Fruit fly (Drosophila melanogaster) whole organism, embryonic: ENCODE data around the gene pnt.

ENCODE experiments used
- ATbp ChIP-seq: fragments of 200-800 bp; sonication (Bioruptor generic); optimal IDR thresholded peaks from 2 replicates; lab custom pipeline; 2017; ENCODE audit warnings: missing biosample characterization, mild to moderate bottlenecking, missing genetic modification characterization, missing genetic modification reagents
- Ada2b ChIP-seq: fragments of 200-800 bp; sonication (Bioruptor generic); IDR thresholded peaks from 2 replicates; pipeline ENCODE4 v1.3.6; 2022; ENCODE audit warnings: missing biosample characterization, missing genetic modification characterization
- Antp ChIP-seq: fragments of 200-800 bp; sonication (Bioruptor generic); optimal IDR thresholded peaks from 3 replicates; lab custom pipeline; 2016; ENCODE audit warnings: missing biosample characterization, missing genetic modification characterization
- Asciz ChIP-seq: fragments of 200-800 bp; sonication (Bioruptor generic); optimal IDR thresholded peaks from 2 replicates; lab custom pipeline; 2017; ENCODE audit warnings: missing biosample characterization, mild to moderate bottlenecking, missing genetic modification characterization, missing genetic modification reagents
- Atf6 ChIP-seq: fragments of 200-800 bp; sonication (Bioruptor generic); IDR thresholded peaks from 2 replicates; pipeline ENCODE4 v1.3.6; 2022; ENCODE audit warnings: missing biosample characterization, missing genetic modification characterization
- B-H1 ChIP-seq: fragments of 200-800 bp; sonication (Bioruptor generic); IDR thresholded peaks from 3 replicates; pipeline ENCODE4 v1.3.6; 2022; ENCODE audit warnings: missing biosample characterization, missing genetic modification characterization
- CG10979 ChIP-seq: fragments of 200-800 bp; sonication (Bioruptor generic); optimal IDR thresholded peaks from 2 replicates; lab custom pipeline; 2018; ENCODE audit warnings: missing biosample characterization, mild to moderate bottlenecking, missing genetic modification characterization, moderate library complexity
- CG11398 ChIP-seq: fragments of 200-800 bp; sonication (Bioruptor generic); optimal IDR thresholded peaks from 2 replicates; lab custom pipeline; 2016; ENCODE audit warnings: missing biosample characterization, missing genetic modification characterization
- CG12769 ChIP-seq: fragments of 200-800 bp; sonication (Bioruptor generic); optimal IDR thresholded peaks from 2 replicates; lab custom pipeline; 2019; ENCODE audit warnings: missing biosample characterization, mild to moderate bottlenecking, missing genetic modification characterization, moderate library complexity
- CG13775 ChIP-seq: fragments of 200-800 bp; sonication (Bioruptor generic); optimal IDR thresholded peaks from 3 replicates; lab custom pipeline; 2017; ENCODE audit warnings: missing biosample characterization, mild to moderate bottlenecking, missing genetic modification characterization
- CG14710 ChIP-seq: fragments of 200-800 bp; sonication (Bioruptor generic); optimal IDR thresholded peaks from 3 replicates; lab custom pipeline; 2019; ENCODE audit warnings: missing biosample characterization, mild to moderate bottlenecking, missing genetic modification characterization, moderate library complexity
- CG17612 ChIP-seq: fragments of 200-800 bp; sonication (Bioruptor generic); IDR thresholded peaks from 2 replicates; pipeline ENCODE4 v1.3.6; 2022; ENCODE audit warnings: missing biosample characterization, missing genetic modification characterization
- CG30431 ChIP-seq: fragments of 200-800 bp; sonication (Bioruptor generic); optimal IDR thresholded peaks from 2 replicates; lab custom pipeline; 2017; ENCODE audit warnings: missing biosample characterization, missing genetic modification characterization
- CG34422 ChIP-seq: fragments of 200-800 bp; sonication (Bioruptor generic); IDR thresholded peaks from 3 replicates; pipeline ENCODE4 v1.3.6; 2022; ENCODE audit warnings: missing biosample characterization, missing genetic modification characterization
- CG4707 ChIP-seq: fragments of 200-800 bp; sonication (Bioruptor generic); optimal IDR thresholded peaks from 2 replicates; lab custom pipeline; 2018; ENCODE audit warnings: missing biosample characterization, mild to moderate bottlenecking, missing genetic modification characterization, moderate library complexity
- CG4730 ChIP-seq: fragments of 200-800 bp; sonication (Bioruptor generic); IDR thresholded peaks from 2 replicates; pipeline ENCODE4 v1.3.6; 2022; ENCODE audit warnings: missing biosample characterization, missing genetic modification characterization
- CG5953 ChIP-seq: fragments of 200-800 bp; sonication (Bioruptor generic); IDR thresholded peaks from 2 replicates; pipeline ENCODE4 v1.3.6; 2022; ENCODE audit warnings: missing biosample characterization, missing genetic modification characterization
- CG6683 ChIP-seq: fragments of 200-800 bp; sonication (Bioruptor generic); optimal IDR thresholded peaks from 2 replicates; lab custom pipeline; 2017; ENCODE audit warnings: missing biosample characterization, mild to moderate bottlenecking, missing genetic modification characterization, missing genetic modification reagents
- CG6765 ChIP-seq: fragments of 200-800 bp; sonication (Bioruptor generic); optimal IDR thresholded peaks from 3 replicates; lab custom pipeline; 2017; ENCODE audit warnings: missing biosample characterization, mild to moderate bottlenecking, missing genetic modification characterization
- CG8359 ChIP-seq: fragments of 200-800 bp; sonication (Bioruptor generic); optimal IDR thresholded peaks from 2 replicates; lab custom pipeline; 2017; ENCODE audit warnings: missing biosample characterization, mild to moderate bottlenecking, missing genetic modification characterization, borderline replicate concordance
- D19A ChIP-seq: fragments of 200-800 bp; optimal IDR thresholded peaks from 3 replicates; lab custom pipeline; 2019; ENCODE audit warnings: missing biosample characterization, mild to moderate bottlenecking, missing genetic modification characterization, moderate library complexity
- Dll ChIP-seq: fragments of 200-800 bp; sonication (Bioruptor generic); IDR thresholded peaks from 4 replicates; pipeline ENCODE4 v1.3.6; 2022; ENCODE audit warnings: missing biosample characterization, missing genetic modification characterization; ENCODE audit not compliant: partially characterized antibody
- E2f1 ChIP-seq: fragments of 200-800 bp; sonication (Bioruptor generic); IDR thresholded peaks from 2 replicates; pipeline ENCODE4 v1.3.6; 2022; ENCODE audit warnings: missing biosample characterization, missing genetic modification characterization
- Ets97D ChIP-seq: fragments of 200-800 bp; sonication (Bioruptor generic); optimal IDR thresholded peaks from 3 replicates; lab custom pipeline; 2016; ENCODE audit warnings: missing biosample characterization, missing genetic modification characterization
- H2.0 ChIP-seq: fragments of 200-800 bp; sonication (Bioruptor generic); IDR thresholded peaks from 2 replicates; pipeline ENCODE4 v1.3.6; 2022; ENCODE audit warnings: missing biosample characterization, missing genetic modification characterization
- Hand ChIP-seq: fragments of 200-800 bp; sonication (Bioruptor generic); optimal IDR thresholded peaks from 2 replicates; lab custom pipeline; 2017; ENCODE audit warnings: mild to moderate bottlenecking, missing biosample characterization, missing genetic modification reagents, missing genetic modification characterization
- NfI ChIP-seq: fragments of 200-800 bp; sonication (Bioruptor generic); optimal IDR thresholded peaks from 3 replicates; lab custom pipeline; 2018; ENCODE audit warnings: missing biosample characterization, mild to moderate bottlenecking, missing genetic modification characterization, moderate library complexity
- Ptx1 ChIP-seq: fragments of 200-800 bp; sonication (Bioruptor generic); IDR thresholded peaks from 2 replicates; pipeline ENCODE4 v1.3.6; 2022; ENCODE audit warnings: missing biosample characterization, missing genetic modification characterization
- Sin3A ChIP-seq: fragments of >200 bp; optimal IDR thresholded peaks from 2 replicates; lab custom pipeline; 2018
- YL-1 ChIP-seq: fragments of 200-800 bp; sonication (Bioruptor generic); optimal IDR thresholded peaks from 3 replicates; lab custom pipeline; 2017; ENCODE audit warnings: missing biosample characterization, mild to moderate bottlenecking, missing genetic modification characterization
- dmrt11E ChIP-seq: fragments of 200-800 bp; sonication (Bioruptor generic); optimal IDR thresholded peaks from 3 replicates; lab custom pipeline; 2018; ENCODE audit warnings: missing biosample characterization, mild to moderate bottlenecking, missing genetic modification characterization, moderate library complexity
- dmrt99B ChIP-seq: fragments of 200-800 bp; sonication (Bioruptor generic); optimal IDR thresholded peaks from 2 replicates; lab custom pipeline; 2018; ENCODE audit warnings: missing biosample characterization, mild to moderate bottlenecking, missing genetic modification characterization, moderate library complexity
- exex ChIP-seq: fragments of 200-800 bp; sonication (Bioruptor generic); optimal IDR thresholded peaks from 4 replicates; lab custom pipeline; 2018; ENCODE audit warnings: missing biosample characterization, mild to moderate bottlenecking, missing genetic modification characterization, moderate library complexity
- ftz-f1 ChIP-seq: fragments of 200-800 bp; sonication (Bioruptor generic); optimal IDR thresholded peaks from 2 replicates; lab custom pipeline; 2016; ENCODE audit warnings: missing biosample characterization, missing genetic modification characterization
- gro ChIP-seq: fragments of 200-800 bp; sonication (Bioruptor generic); optimal IDR thresholded peaks from 2 replicates; lab custom pipeline; 2016; ENCODE audit warnings: missing biosample characterization, missing genetic modification characterization
- ham ChIP-seq: fragments of 200-800 bp; sonication (Bioruptor generic); IDR thresholded peaks from 2 replicates; pipeline ENCODE4 v1.3.6; 2022; ENCODE audit warnings: missing biosample characterization, missing genetic modification characterization
- inv ChIP-seq: fragments of 200-800 bp; sonication (Bioruptor generic); IDR thresholded peaks from 2 replicates; pipeline ENCODE4 v1.3.6; 2022; ENCODE audit warnings: missing biosample characterization, missing genetic modification characterization; ENCODE audit not compliant: partially characterized antibody
- lmd ChIP-seq: fragments of 200-800 bp; sonication (Bioruptor generic); IDR thresholded peaks from 2 replicates; pipeline ENCODE4 v1.3.6; 2022; ENCODE audit warnings: missing biosample characterization, missing genetic modification characterization
- lov ChIP-seq, 2 experiments: fragments of 200-800 bp in 1 of 2; fragments of >200 bp in 1 of 2; sonication (Bioruptor generic) in 1 of 2; IDR thresholded peaks in 1 of 2; optimal IDR thresholded peaks in 1 of 2; 2 replicates in 1 of 2; 3 replicates in 1 of 2; pipeline versions ENCODE4 v1.3.6 to Lab custom; 2017 to 2022; ENCODE audit warnings: missing biosample characterization in 1 of 2, missing genetic modification characterization in 1 of 2
- peb ChIP-seq: fragments of 200-800 bp; sonication (Bioruptor generic); IDR thresholded peaks from 2 replicates; pipeline ENCODE4 v1.3.6; 2022; ENCODE audit warnings: missing biosample characterization, missing genetic modification characterization
- pfk ChIP-seq: fragments of 200-800 bp; sonication (Bioruptor generic); optimal IDR thresholded peaks from 2 replicates; lab custom pipeline; 2018; ENCODE audit warnings: missing biosample characterization, mild to moderate bottlenecking, missing genetic modification characterization, moderate library complexity
- pho ChIP-seq: fragments of 200-800 bp; sonication (Bioruptor generic); optimal IDR thresholded peaks from 2 replicates; lab custom pipeline; 2016; ENCODE audit warnings: missing biosample characterization, missing genetic modification characterization
- prd ChIP-seq, 3 experiments: fragments of >200 bp in 2 of 3; fragments of 200-800 bp in 1 of 3; sonication (Bioruptor generic) in 1 of 3; optimal IDR thresholded peaks in 2 of 3; IDR thresholded peaks in 1 of 3; 2 replicates in 2 of 3; 3 replicates in 1 of 3; pipeline versions ENCODE4 v1.3.6 to Lab custom; 2017 to 2022; ENCODE audit warnings: missing biosample characterization in 1 of 3, missing genetic modification characterization in 1 of 3
- pros ChIP-seq: fragments of 200-800 bp; sonication (Bioruptor generic); optimal IDR thresholded peaks from 3 replicates; lab custom pipeline; 2019; ENCODE audit warnings: missing biosample characterization, mild to moderate bottlenecking, missing genetic modification characterization, moderate library complexity
- repo ChIP-seq: fragments of 200-800 bp; sonication (Bioruptor generic); optimal IDR thresholded peaks from 2 replicates; lab custom pipeline; 2016; ENCODE audit warnings: missing biosample characterization, missing genetic modification characterization
- tgo ChIP-seq: fragments of 200-800 bp; sonication (Bioruptor generic); IDR thresholded peaks from 3 replicates; pipeline ENCODE4 v1.3.6; 2022; ENCODE audit warnings: missing biosample characterization, missing genetic modification characterization
- vfl ChIP-seq: fragments of 200-800 bp; sonication (Bioruptor generic); optimal IDR thresholded peaks from 2 replicates; lab custom pipeline; 2016; ENCODE audit warnings: missing biosample characterization, missing genetic modification characterization
- zen ChIP-seq: fragments of 200-800 bp; sonication (Bioruptor generic); optimal IDR thresholded peaks from 3 replicates; lab custom pipeline; 2018; ENCODE audit warnings: missing biosample characterization, mild to moderate bottlenecking, missing genetic modification characterization, moderate library complexity
- zfh2 ChIP-seq: fragments of 200-800 bp; sonication (Bioruptor generic); optimal IDR thresholded peaks from 2 replicates; lab custom pipeline; 2016; ENCODE audit warnings: missing biosample characterization, missing genetic modification characterization

The pnt gene

DNA sequence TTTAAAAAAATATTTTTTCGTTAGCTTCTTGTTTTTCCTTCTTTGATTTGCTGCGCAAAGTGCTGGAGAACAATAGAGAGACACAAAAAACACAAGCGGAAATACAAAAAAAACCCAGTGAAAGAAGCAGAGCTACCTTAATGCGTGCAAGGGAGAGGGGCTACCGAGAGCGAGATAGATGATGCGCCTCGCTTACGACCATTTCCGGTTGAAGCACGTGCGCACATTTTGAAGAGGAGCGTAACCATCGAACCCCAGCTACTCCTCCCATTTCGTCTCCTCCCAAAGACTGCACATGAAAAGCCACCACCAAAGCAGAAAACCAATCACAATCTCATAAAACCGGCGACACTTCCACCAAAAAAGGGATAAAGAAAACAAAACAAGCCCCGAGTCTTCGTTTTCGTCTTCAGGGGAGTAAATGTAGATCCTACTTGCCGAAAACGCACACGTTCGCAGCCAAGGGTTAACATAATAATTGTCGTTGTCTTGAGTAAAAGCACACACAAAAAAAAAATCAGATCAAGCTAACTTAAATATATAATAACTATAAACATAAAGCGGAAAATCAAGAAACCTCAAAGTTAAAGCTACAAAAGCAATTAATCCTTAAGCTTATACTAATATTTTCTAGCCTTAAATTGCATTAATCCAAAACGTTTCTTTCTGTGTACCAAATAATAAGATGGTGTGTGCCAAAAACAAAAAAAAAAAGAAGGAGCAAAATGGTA lies 48.7 kb downstream of the pnt start (continued):
- TF ChIP-seq Dll (GFP tag; lab: Robert Waterston, UW) (no peak), D19A (tag; lab: Kevin White, UChicago) (no peak), CG10979 (peak; percentile 69), YL-1 (GFP tag; lab: Kevin White, UChicago) (no peak), Hand (no peak), zen (tag; lab: Kevin White, UChicago) (peak; percentile 39), peb (GFP tag; lab: Robert Waterston, UW) (no peak), pho (GFP tag; lab: Kevin White, UChicago) (no peak), pros (peak; percentile 21), CG34422 (GFP tag; lab: Robert Waterston, UW) (no peak), CG14710 (tag; lab: Kevin White, UChicago) (peak; percentile 52), CG6683 (no peak), Ets97D (peak; percentile 83), H2.0 (GFP tag; lab: Robert Waterston, UW) (no peak), Sin3A (lab: Kevin White, UChicago) (no peak), Asciz (no peak), repo (GFP tag; lab: Kevin White, UChicago) (no peak), CG8359 (no peak), inv (GFP tag; lab: Robert Waterston, UW) (no peak), CG30431 (no peak), NfI (peak; percentile 38), B-H1 (GFP tag; lab: Robert Waterston, UW) (no peak), CG17612 (GFP tag; lab: Robert Waterston, UW) (no peak), CG5953 (GFP tag; lab: Robert Waterston, UW) (0 out of 2 replicates have a peak, but pooled peaks have one; percentile 6), gro (GFP tag; lab: Kevin White, UChicago) (no peak), Ptx1 (GFP tag; lab: Robert Waterston, UW) (peak; percentile 22; the same call in 1 of the 2 replicates), dmrt99B (tag; lab: Kevin White, UChicago) (peak; percentile 20), pfk (GFP tag; lab: Kevin White, UChicago) (no peak), Antp (GFP tag; lab: Kevin White, UChicago) (no peak), vfl (GFP tag; lab: Kevin White, UChicago) (no peak), dmrt11E (peak; percentile 81), lmd (GFP tag; lab: Robert Waterston, UW) (no peak), Atf6 (GFP tag; lab: Robert Waterston, UW) (no peak), lov (optimal IDR thresholded peaks at IDR 0.05; lab: Kevin White, UChicago) (no peak), lov (GFP tag; IDR thresholded peaks at IDR 0.05; lab: Robert Waterston, UW) (no peak), CG12769 (tag; lab: Kevin White, UChicago) (no peak), CG13775 (GFP tag; lab: Kevin White, UChicago) (no peak), Ada2b (GFP tag; lab: Robert Waterston, UW) (no peak), prd (optimal IDR thresholded peaks at IDR 0.05; lab: Kevin White, UChicago) (no peak), prd (GFP tag; IDR thresholded peaks at IDR 0.05; lab: Robert Waterston, UW) (peak; percentile 51; the same call in 2 of the 3 replicates), CG11398 (GFP tag; lab: Kevin White, UChicago) (no peak), exex (tag; lab: Kevin White, UChicago) (no peak), ATbp (GFP tag; lab: Kevin White, UChicago) (no peak), ftz-f1 (GFP tag; lab: Kevin White, UChicago) (no peak), CG4707 (GFP tag; lab: Kevin White, UChicago) (no peak), CG6765 (peak; percentile 56), tgo (GFP tag; lab: Robert Waterston, UW) (0 out of 3 replicates have a peak, but pooled peaks have one; percentile 33), CG4730 (GFP tag; lab: Robert Waterston, UW) (no peak), zfh2 (GFP tag; lab: Kevin White, UChicago) (no peak), ham (GFP tag; lab: Robert Waterston, UW) (no peak), E2f1 (GFP tag; lab: Robert Waterston, UW) (no peak)
